Fruit fly (Drosophila melanogaster) whole organism, embryonic: ENCODE results near the gene CG3294.
A peak's percentile ranks its signal among the peaks of the same experiment; 100 is the strongest.

Experiments used
- Ada2b ChIP-seq: fragments of 200-800 bp; sonication (Bioruptor generic); IDR thresholded peaks from 2 replicates; pipeline ENCODE4 v1.3.6; 2022; ENCODE audit warnings: missing biosample characterization, missing genetic modification characterization
- Awh ChIP-seq: fragments of 200-800 bp; sonication (Bioruptor generic); IDR thresholded peaks from 2 replicates; pipeline ENCODE4, ENCODE4 v1.3.6; 2022; ENCODE audit warnings: missing biosample characterization, missing genetic modification characterization
- CG11247 ChIP-seq: fragments of 200-800 bp; sonication (Bioruptor generic); IDR thresholded peaks from 2 replicates; pipeline ENCODE4 v1.3.6; 2022; ENCODE audit warnings: missing biosample characterization, missing genetic modification characterization
- CG11723 ChIP-seq: fragments of 200-800 bp; sonication (Bioruptor generic); optimal IDR thresholded peaks from 2 replicates; lab custom pipeline; 2017; ENCODE audit warnings: missing biosample characterization, mild to moderate bottlenecking, missing genetic modification characterization
- CG14014 ChIP-seq: fragments of 200-800 bp; sonication (Bioruptor generic); IDR thresholded peaks from 2 replicates; pipeline ENCODE4 v1.3.6; 2022; ENCODE audit warnings: missing biosample characterization, missing genetic modification characterization
- CG14667 ChIP-seq: fragments of 200-800 bp; sonication (Bioruptor generic); IDR thresholded peaks from 2 replicates; pipeline ENCODE4 v1.3.6; 2022; ENCODE audit warnings: missing biosample characterization, missing genetic modification characterization
- CG1529 ChIP-seq: fragments of 200-800 bp; sonication (Bioruptor generic); optimal IDR thresholded peaks from 3 replicates; lab custom pipeline; 2018; ENCODE audit warnings: missing biosample characterization, missing genetic modification characterization
- CG17612 ChIP-seq: fragments of 200-800 bp; sonication (Bioruptor generic); IDR thresholded peaks from 2 replicates; pipeline ENCODE4 v1.3.6; 2022; ENCODE audit warnings: missing biosample characterization, missing genetic modification characterization
- CG2712 ChIP-seq: fragments of 200-800 bp; optimal IDR thresholded peaks from 3 replicates; lab custom pipeline; 2019; ENCODE audit warnings: missing biosample characterization, mild to moderate bottlenecking, missing genetic modification characterization, moderate library complexity
- CG30403 ChIP-seq: fragments of 200-800 bp; sonication (Bioruptor generic); optimal IDR thresholded peaks from 3 replicates; lab custom pipeline; 2016; ENCODE audit warnings: missing biosample characterization, missing genetic modification characterization
- CG43689 ChIP-seq: fragments of 200-800 bp; sonication (Bioruptor generic); IDR thresholded peaks from 2 replicates; pipeline ENCODE4 v1.3.6; 2022; ENCODE audit warnings: missing biosample characterization, missing genetic modification characterization
- CG4617 ChIP-seq: fragments of 200-800 bp; sonication (Bioruptor generic); optimal IDR thresholded peaks from 3 replicates; lab custom pipeline; 2016; ENCODE audit warnings: missing biosample characterization, missing genetic modification characterization, borderline replicate concordance
- CG4707 ChIP-seq: fragments of 200-800 bp; sonication (Bioruptor generic); optimal IDR thresholded peaks from 2 replicates; lab custom pipeline; 2018; ENCODE audit warnings: missing biosample characterization, mild to moderate bottlenecking, missing genetic modification characterization, moderate library complexity
- CG6813 ChIP-seq: fragments of 200-800 bp; sonication (Bioruptor generic); optimal IDR thresholded peaks from 2 replicates; lab custom pipeline; 2017; ENCODE audit warnings: missing biosample characterization, missing genetic modification characterization, mild to moderate bottlenecking, moderate library complexity, missing genetic modification reagents
- CG7271 ChIP-seq: fragments of 200-800 bp; sonication (Bioruptor generic); optimal IDR thresholded peaks from 2 replicates; lab custom pipeline; 2018; ENCODE audit warnings: missing biosample characterization, mild to moderate bottlenecking, missing genetic modification characterization, moderate library complexity
- CG7839 ChIP-seq: fragments of 200-800 bp; sonication (Bioruptor generic); optimal IDR thresholded peaks from 3 replicates; lab custom pipeline; 2018; ENCODE audit warnings: missing biosample characterization, mild to moderate bottlenecking, missing genetic modification characterization, moderate library complexity
- CoRest ChIP-seq: fragments of 200-800 bp; sonication (Bioruptor generic); optimal IDR thresholded peaks from 3 replicates; lab custom pipeline; 2018; ENCODE audit warnings: missing biosample characterization, mild to moderate bottlenecking, missing genetic modification characterization, moderate library complexity
- D ChIP-seq, 2 experiments: fragments of 200-800 bp in 1 of 2; fragments of >200 bp in 1 of 2; sonication (Bioruptor generic) in 1 of 2; optimal IDR thresholded peaks; 2 replicates in 1 of 2; 3 replicates in 1 of 2; lab custom pipeline; 2017; ENCODE audit warnings: mild to moderate bottlenecking in 1 of 2, missing biosample characterization in 1 of 2, missing genetic modification characterization in 1 of 2, missing genetic modification reagents in 1 of 2
- D19B ChIP-seq: fragments of 200-800 bp; sonication (Bioruptor generic); optimal IDR thresholded peaks from 2 replicates; lab custom pipeline; 2017; ENCODE audit warnings: missing biosample characterization, mild to moderate bottlenecking, missing genetic modification characterization
- Eip74EF ChIP-seq, 2 experiments: fragments of 200-800 bp in 1 of 2; fragments of >200 bp in 1 of 2; sonication (Bioruptor generic) in 1 of 2; optimal IDR thresholded peaks; 2 replicates each; lab custom pipeline; 2017 to 2019; ENCODE audit warnings: missing biosample characterization in 2 of 2, missing genetic modification characterization in 2 of 2, mild to moderate bottlenecking in 1 of 2, moderate library complexity in 1 of 2
- Hr51 ChIP-seq, 2 experiments: fragments of 200-800 bp; sonication (Bioruptor generic); optimal IDR thresholded peaks; 2 replicates in 1 of 2; 3 replicates in 1 of 2; lab custom pipeline; 2016 to 2018; ENCODE audit warnings: missing biosample characterization in 2 of 2, missing genetic modification characterization in 2 of 2, mild to moderate bottlenecking in 1 of 2, moderate library complexity in 1 of 2
- Hr78 ChIP-seq, 2 experiments: fragments of 200-800 bp in 1 of 2; fragments of >200 bp in 1 of 2; sonication (Bioruptor generic) in 1 of 2; optimal IDR thresholded peaks; 2 replicates each; lab custom pipeline; 2017 to 2019; ENCODE audit warnings: missing biosample characterization in 2 of 2, missing genetic modification characterization in 2 of 2, mild to moderate bottlenecking in 1 of 2, moderate library complexity in 1 of 2
- Nf-YC ChIP-seq: fragments of 200-800 bp; optimal IDR thresholded peaks from 3 replicates; lab custom pipeline; 2019; ENCODE audit warnings: missing biosample characterization, mild to moderate bottlenecking, missing genetic modification characterization, moderate library complexity
- NfI ChIP-seq: fragments of 200-800 bp; sonication (Bioruptor generic); optimal IDR thresholded peaks from 3 replicates; lab custom pipeline; 2018; ENCODE audit warnings: missing biosample characterization, mild to moderate bottlenecking, missing genetic modification characterization, moderate library complexity
- Oaz ChIP-seq: fragments of 200-800 bp; sonication (Bioruptor generic); IDR thresholded peaks from 2 replicates; pipeline ENCODE4 v1.3.6; 2022; ENCODE audit warnings: missing biosample characterization, missing genetic modification characterization
- Oli ChIP-seq: fragments of 200-800 bp; sonication (Bioruptor generic); optimal IDR thresholded peaks from 2 replicates; lab custom pipeline; 2018; ENCODE audit warnings: missing biosample characterization, mild to moderate bottlenecking, missing genetic modification characterization, moderate library complexity
- Xbp1 ChIP-seq: fragments of 200-800 bp; sonication (Bioruptor generic); optimal IDR thresholded peaks from 3 replicates; lab custom pipeline; 2016; ENCODE audit warnings: missing biosample characterization, mild to moderate bottlenecking, missing genetic modification characterization
- al ChIP-seq: fragments of 200-800 bp; sonication (Bioruptor generic); IDR thresholded peaks from 2 replicates; pipeline ENCODE4 v1.3.6; 2022; ENCODE audit warnings: missing biosample characterization, missing genetic modification characterization
- bowl ChIP-seq: fragments of 200-800 bp; sonication (Bioruptor generic); IDR thresholded peaks from 2 replicates; pipeline ENCODE4 v1.3.6; 2022; ENCODE audit warnings: missing biosample characterization, missing genetic modification characterization
- ci ChIP-seq: fragments of 200-800 bp; sonication (Bioruptor generic); IDR thresholded peaks from 3 replicates; pipeline ENCODE4 v1.3.6; 2022; ENCODE audit warnings: missing biosample characterization, missing genetic modification characterization
- dati ChIP-seq: fragments of 200-800 bp; sonication (Bioruptor generic); IDR thresholded peaks from 2 replicates; pipeline ENCODE4 v1.3.6; 2022; ENCODE audit warnings: missing biosample characterization, missing genetic modification characterization
- fd3F ChIP-seq: fragments of 200-800 bp; sonication (Bioruptor generic); optimal IDR thresholded peaks from 2 replicates; lab custom pipeline; 2018; ENCODE audit warnings: missing biosample characterization, mild to moderate bottlenecking, missing genetic modification characterization, moderate library complexity
- gcm ChIP-seq: fragments of 200-800 bp; sonication (Bioruptor generic); optimal IDR thresholded peaks from 2 replicates; lab custom pipeline; 2019; ENCODE audit warnings: missing biosample characterization, mild to moderate bottlenecking, missing genetic modification characterization, moderate library complexity
- gem ChIP-seq: fragments of 200-800 bp; sonication (Bioruptor generic); optimal IDR thresholded peaks from 2 replicates; lab custom pipeline; 2019; ENCODE audit warnings: missing biosample characterization, mild to moderate bottlenecking, missing genetic modification characterization, moderate library complexity
- hkb ChIP-seq, 2 experiments: fragments of 200-800 bp in 1 of 2; fragments of >200 bp in 1 of 2; sonication (Bioruptor generic) in 1 of 2; IDR thresholded peaks in 1 of 2; optimal IDR thresholded peaks in 1 of 2; 2 replicates each; pipeline versions ENCODE4 v1.3.6 to Lab custom; 2017 to 2022; ENCODE audit warnings: missing biosample characterization in 1 of 2, missing genetic modification characterization in 1 of 2
- lmd ChIP-seq: fragments of 200-800 bp; sonication (Bioruptor generic); IDR thresholded peaks from 2 replicates; pipeline ENCODE4 v1.3.6; 2022; ENCODE audit warnings: missing biosample characterization, missing genetic modification characterization
- scrt ChIP-seq: fragments of 200-800 bp; sonication (Bioruptor generic); optimal IDR thresholded peaks from 2 replicates; lab custom pipeline; 2018; ENCODE audit warnings: missing biosample characterization, mild to moderate bottlenecking, missing genetic modification characterization, moderate library complexity
- seq ChIP-seq: fragments of 200-800 bp; sonication (Bioruptor generic); IDR thresholded peaks from 2 replicates; pipeline ENCODE4 v1.3.6; 2022; ENCODE audit warnings: missing biosample characterization, missing genetic modification characterization
- sisA ChIP-seq: fragments of 200-800 bp; sonication (Bioruptor generic); IDR thresholded peaks from 2 replicates; pipeline ENCODE4 v1.3.6; 2022; ENCODE audit warnings: missing biosample characterization, missing genetic modification characterization
- so ChIP-seq: fragments of 200-800 bp; sonication (Bioruptor generic); IDR thresholded peaks from 3 replicates; pipeline ENCODE4 v1.3.6; 2022; ENCODE audit warnings: missing biosample characterization, missing genetic modification characterization
- tap ChIP-seq: fragments of 200-800 bp; optimal IDR thresholded peaks from 3 replicates; lab custom pipeline; 2019; ENCODE audit warnings: missing biosample characterization, mild to moderate bottlenecking, missing genetic modification characterization, moderate library complexity
- tgo ChIP-seq: fragments of 200-800 bp; sonication (Bioruptor generic); IDR thresholded peaks from 3 replicates; pipeline ENCODE4 v1.3.6; 2022; ENCODE audit warnings: missing biosample characterization, missing genetic modification characterization
- tin ChIP-seq: fragments of 200-800 bp; sonication (Bioruptor generic); optimal IDR thresholded peaks from 3 replicates; lab custom pipeline; 2016; ENCODE audit warnings: missing biosample characterization, missing genetic modification characterization
- ttk ChIP-seq: fragments of 200-800 bp; sonication (Bioruptor generic); IDR thresholded peaks from 2 replicates; pipeline ENCODE4 v2.1.2; 2022; ENCODE audit warnings: missing biosample characterization, missing genetic modification characterization
- unc-4 ChIP-seq: fragments of 200-800 bp; sonication (Bioruptor generic); IDR thresholded peaks from 2 replicates; pipeline ENCODE4 v1.3.6; 2022; ENCODE audit warnings: missing biosample characterization, missing genetic modification characterization; ENCODE audit not compliant: partially characterized antibody
- unpg ChIP-seq: fragments of 200-800 bp; sonication (Bioruptor generic); optimal IDR thresholded peaks from 3 replicates; lab custom pipeline; 2018; ENCODE audit warnings: missing biosample characterization, mild to moderate bottlenecking, missing genetic modification characterization, moderate library complexity
- zen2 ChIP-seq: fragments of 200-800 bp; sonication (Bioruptor generic); IDR thresholded peaks from 3 replicates; pipeline ENCODE4 v1.3.6; 2022; ENCODE audit warnings: missing biosample characterization, missing genetic modification characterization; ENCODE audit not compliant: partially characterized antibody

Gene CG3294

dm6 chr2L:4806109-4806508 lies 11.8 kb downstream of the CG3294 start (continued):
- TF ChIP-seq D19B (GFP tag; lab: Kevin White, UChicago) (no peak), bowl (peak; percentile 42; the same call in 1 of the 2 replicates), zen2 (GFP tag; lab: Robert Waterston, UW) (no peak), seq (0 out of 2 replicates have a peak, but pooled peaks have one; percentile 27), tin (GFP tag; lab: Kevin White, UChicago) (no peak), so (GFP tag; lab: Robert Waterston, UW) (peak; percentile 66; the same call in 2 of the 3 replicates), Ada2b (peak; percentile 60; the same call in 1 of the 2 replicates), hkb (optimal IDR thresholded peaks at IDR 0.05; lab: Kevin White, UChicago) (no peak), hkb (GFP tag; IDR thresholded peaks at IDR 0.05; lab: Robert Waterston, UW) (peak; percentile 75), CG6813 (GFP tag; lab: Kevin White, UChicago) (no peak), fd3F (GFP tag; lab: Kevin White, UChicago) (peak; percentile 20), CG11247 (GFP tag; lab: Robert Waterston, UW) (0 out of 2 replicates have a peak, but pooled peaks have one; percentile 31), tgo (GFP tag; lab: Robert Waterston, UW) (peak; percentile 64; the same call in 2 of the 3 replicates), scrt (no peak), CG14014 (GFP tag; lab: Robert Waterston, UW) (peak; percentile 20; the same call in 1 of the 2 replicates), Xbp1 (GFP tag; lab: Kevin White, UChicago) (peak; percentile 15), CG4617 (GFP tag; lab: Kevin White, UChicago) (no peak), D (optimal IDR thresholded peaks at IDR 0.05; lab: Kevin White, UChicago) (no peak), D (GFP tag; optimal IDR thresholded peaks at IDR 0.05; lab: Kevin White, UChicago) (no peak), Hr51 (GFP tag; optimal IDR thresholded peaks at IDR 0.05; lab: Kevin White, UChicago) (peak in 1 of 2 experiments; percentile 62), CG17612 (GFP tag; lab: Robert Waterston, UW) (no peak), Nf-YC (tag; lab: Kevin White, UChicago) (peak; percentile 4), NfI (GFP tag; lab: Kevin White, UChicago) (peak; percentile 32), CoRest (tag; lab: Kevin White, UChicago) (peak; percentile 26), CG7839 (tag; lab: Kevin White, UChicago) (peak; percentile 44), tap (tag; lab: Kevin White, UChicago) (peak; percentile 15), CG2712 (peak; percentile 13), ci (GFP tag; lab: Robert Waterston, UW) (no peak), CG4707 (GFP tag; lab: Kevin White, UChicago) (no peak), Oaz (GFP tag; lab: Robert Waterston, UW) (peak; percentile 37; the same call in 1 of the 2 replicates), CG1529 (no peak), Hr78 (GFP tag; optimal IDR thresholded peaks at IDR 0.05; lab: Kevin White, UChicago) (no peak), Eip74EF (GFP tag; optimal IDR thresholded peaks at IDR 0.05; lab: Kevin White, UChicago) (peak in 1 of 2 experiments; percentile 11), Oli (tag; lab: Kevin White, UChicago) (peak; percentile 43), sisA (GFP tag; lab: Robert Waterston, UW) (peak; percentile 33; the same call in 1 of the 2 replicates), CG11723 (no peak), Awh (GFP tag; lab: Robert Waterston, UW) (0 out of 2 replicates have a peak, but pooled peaks have one; percentile 27), gem (tag; lab: Kevin White, UChicago) (peak; percentile 20), gcm (GFP tag; lab: Kevin White, UChicago) (no peak), unpg (GFP tag; lab: Kevin White, UChicago) (peak; percentile 53), unc-4 (GFP tag; lab: Robert Waterston, UW) (no peak), CG7271 (tag; lab: Kevin White, UChicago) (no peak), ttk (GFP tag; lab: Robert Waterston, UW) (peak; percentile 34; the same call in 1 of the 2 replicates), CG14667 (GFP tag; lab: Robert Waterston, UW) (0 out of 2 replicates have a peak, but pooled peaks have one; percentile 9), CG30403 (GFP tag; lab: Kevin White, UChicago) (peak; percentile 14), al (GFP tag; lab: Robert Waterston, UW) (no peak), CG43689 (GFP tag; lab: Robert Waterston, UW) (0 out of 2 replicates have a peak, but pooled peaks have one; percentile 5), dati (GFP tag; lab: Robert Waterston, UW) (no peak), lmd (peak; percentile 40; the same call in 1 of the 2 replicates)
